Worm (Caenorhabditis elegans): ENCODE measurements around the gene ZK1010.8.

ZK1010.8 gene

DNA sequence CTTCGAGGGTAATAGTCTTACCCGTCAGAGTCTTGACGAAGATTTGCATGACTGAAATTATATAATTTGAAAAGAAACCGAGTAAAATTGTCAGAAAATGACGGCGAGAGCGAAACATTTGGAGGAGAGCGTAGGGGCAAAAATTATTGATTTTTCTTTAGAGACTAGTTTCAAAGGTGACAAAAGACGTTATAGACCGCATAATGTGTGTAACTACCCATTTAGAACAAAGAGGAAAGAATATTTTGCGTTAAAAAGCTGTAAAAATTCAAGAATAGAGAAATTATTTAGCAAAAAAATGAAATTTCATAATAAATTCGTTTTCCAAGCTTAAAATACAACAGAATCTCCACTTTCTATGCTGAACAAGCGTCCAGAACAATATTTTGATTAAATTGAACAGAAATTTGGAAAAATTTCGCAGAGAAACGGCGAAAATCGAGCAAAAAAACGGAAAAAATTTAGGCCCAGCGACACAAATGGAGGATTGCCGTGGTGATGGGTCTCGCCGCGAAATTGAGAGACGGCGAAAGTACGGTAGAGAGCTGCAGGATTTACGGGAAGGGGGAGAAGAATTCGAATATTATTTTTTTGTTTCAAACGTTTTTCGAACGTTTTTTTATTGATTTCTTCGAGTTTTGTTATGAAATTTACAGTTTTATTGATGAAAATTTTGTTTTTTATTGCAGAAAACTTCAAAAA is 21.8 kb downstream of the ZK1010.8 start, which contains the start of the genes ubq-2 and frg-1 (continued):
- TF ChIP-seq nhr-77 (tag; optimal IDR thresholded peaks at IDR 0.05) (peak; percentile 59), ZK546.5 (tag; optimal IDR thresholded peaks at IDR 0.05) (peak in 1 of 2 experiments; percentile 19), dmd-8 (GFP tag; IDR thresholded peaks at IDR 0.05) (no peak), ceh-28 (tag; optimal IDR thresholded peaks at IDR 0.05) (no peak), aha-1 (tag) (peak; percentile 54), lsy-2 (tag; optimal IDR thresholded peaks at IDR 0.05) (peak; percentile 99 to 100), mep-1 (tag; optimal IDR thresholded peaks at IDR 0.05) (peak; percentile 96), unc-62 (GFP tag; optimal IDR thresholded peaks at IDR 0.05 in 1 of 2) (peak in 1 of 2 experiments; percentile 57), unc-62 (tag; optimal IDR thresholded peaks at IDR 0.05) (no peak), R02D3.7 (tag; optimal IDR thresholded peaks at IDR 0.05) (peak; percentile 96), unc-39 (tag; optimal IDR thresholded peaks at IDR 0.05) (no peak), F49E8.2 (tag; optimal IDR thresholded peaks at IDR 0.05; ENCODE audit: borderline replicate concordance) (peak; percentile 76), ceh-20 (GFP tag; IDR thresholded peaks at IDR 0.05) (peak; percentile 76), F37D6.2 (tag; optimal IDR thresholded peaks at IDR 0.05) (peak; percentile 81), F10B5.3 (tag; optimal IDR thresholded peaks at IDR 0.05) (peak; percentile 2), pqm-1 (tag; optimal IDR thresholded peaks at IDR 0.05) (no peak), ama-1 (optimal IDR thresholded peaks at IDR 0.05) (peak; percentile 57), lin-1 (GFP tag; IDR thresholded peaks at IDR 0.05) (0 out of 2 replicates have a peak, but pooled peaks have one; percentile 44), duxl-1 (tag; optimal IDR thresholded peaks at IDR 0.05; ENCODE audit: poor library complexity) (peak; percentile 58), unc-130 (GFP tag; optimal IDR thresholded peaks at IDR 0.05) (peak; percentile 43), mdt-29 (GFP tag; IDR thresholded peaks at IDR 0.05) (peak; percentile 57; the same call in 1 of the 2 replicates), ceh-32 (tag; optimal IDR thresholded peaks at IDR 0.05; ENCODE audit: poor library complexity) (no peak), nhr-25 (tag; optimal IDR thresholded peaks at IDR 0.05; ENCODE audit: borderline replicate concordance, insufficient read depth) (peak; percentile 21), F44E2.7 (GFP tag; IDR thresholded peaks at IDR 0.05) (no peak), spr-1 (tag; optimal IDR thresholded peaks at IDR 0.05) (peak; percentile 69), dve-1 (tag; optimal IDR thresholded peaks at IDR 0.05; ENCODE audit: insufficient read depth) (peak; percentile 91), snpc-4 (tag; optimal IDR thresholded peaks at IDR 0.05) (no peak), lim-7 (GFP tag; IDR thresholded peaks at IDR 0.05) (no peak), tag-97 (GFP tag; IDR thresholded peaks at IDR 0.05) (no peak), T26A8.4 (GFP tag; IDR thresholded peaks at IDR 0.05) (peak; percentile 77), T20F7.1 (GFP tag; optimal IDR thresholded peaks at IDR 0.05) (no peak), nhr-6 (tag; optimal IDR thresholded peaks at IDR 0.05) (peak; percentile 53), egl-43 (GFP tag; IDR thresholded peaks at IDR 0.05) (peak; percentile 51; the same call in 1 of the 2 replicates), tra-1 (GFP tag; IDR thresholded peaks at IDR 0.05) (no peak; the same call in 1 of the 2 replicates), nhr-11 (tag; optimal IDR thresholded peaks at IDR 0.05) (peak; percentile 86), Y48G9A.11 (GFP tag; IDR thresholded peaks at IDR 0.05) (no peak), pha-4 (GFP tag; IDR thresholded peaks at IDR 0.05) (peak; percentile 64; the same call in 1 of the 2 replicates), pha-4 (tag; optimal IDR thresholded peaks at IDR 0.05) (no peak), zip-2 (tag; optimal IDR thresholded peaks at IDR 0.05) (peak; percentile 2), mes-2 (tag; optimal IDR thresholded peaks at IDR 0.05; ENCODE audit: poor library complexity, severe bottlenecking) (peak; percentile 93), dmd-9 (GFP tag; IDR thresholded peaks at IDR 0.05) (no peak), spr-3 (GFP tag; optimal IDR thresholded peaks at IDR 0.05) (peak; percentile 39), nhr-48 (tag; optimal IDR thresholded peaks at IDR 0.05) (peak; percentile 1), jun-1 (tag; optimal IDR thresholded peaks at IDR 0.05) (no peak), ceh-44 (GFP tag; IDR thresholded peaks at IDR 0.05) (0 out of 2 replicates have a peak, but pooled peaks have one; percentile 37), hlh-30 (tag; optimal IDR thresholded peaks at IDR 0.05; ENCODE audit: insufficient read depth) (peak; percentile 74), zag-1 (tag; optimal IDR thresholded peaks at IDR 0.05) (no peak), arid-1 (GFP tag; conservative IDR thresholded peaks at IDR 0.05) (peak; percentile 80)
